Worm (Caenorhabditis elegans) whole organism, mixed stage, embryonic: ENCODE results near the gene Y45G12B.2.

Experiments used
- M03D4.4 ChIP-seq: sonication (generic microtip); optimal IDR thresholded peaks from 2 replicates; lab custom pipeline; 2017; ENCODE audit warnings: mild to moderate bottlenecking, missing genetic modification characterization, missing compliant biosample characterization
- bed-3 ChIP-seq: fragments of 200-800 bp; sonication (Bioruptor generic); optimal IDR thresholded peaks from 3 replicates; lab custom pipeline; 2018; ENCODE audit warnings: mild to moderate bottlenecking, missing genetic modification characterization, moderate library complexity, missing compliant biosample characterization
- blmp-1 ChIP-seq: fragments of 150-350 bp; optimal IDR thresholded peaks from 2 replicates; lab custom pipeline; 2014; ENCODE audit warnings: missing biosample characterization, missing genetic modification characterization
- ceh-39 ChIP-seq: fragments of 150-350 bp; optimal IDR thresholded peaks from 2 replicates; lab custom pipeline; 2014; ENCODE audit warnings: missing biosample characterization, missing genetic modification characterization
- ceh-43 ChIP-seq: fragments of 200-800 bp; sonication (Bioruptor generic); optimal IDR thresholded peaks from 2 replicates; lab custom pipeline; 2018; ENCODE audit warnings: mild to moderate bottlenecking, missing genetic modification characterization, moderate library complexity, missing compliant biosample characterization
- ceh-83 ChIP-seq: fragments of 200-800 bp; sonication (Bioruptor generic); optimal IDR thresholded peaks from 2 replicates; lab custom pipeline; 2018; ENCODE audit warnings: mild to moderate bottlenecking, missing genetic modification characterization, missing compliant biosample characterization
- ces-1 ChIP-seq: fragments of 150-350 bp; optimal IDR thresholded peaks from 2 replicates; lab custom pipeline; 2014; ENCODE audit warnings: missing biosample characterization, missing genetic modification reagents, missing genetic modification characterization
- cnd-1 ChIP-seq: fragments of 200-800 bp; sonication (Bioruptor generic); optimal IDR thresholded peaks from 2 replicates; lab custom pipeline; 2018; ENCODE audit warnings: mild to moderate bottlenecking, missing genetic modification characterization, missing compliant biosample characterization
- drap-1 ChIP-seq: fragments of 200-800 bp; sonication (Bioruptor generic); optimal IDR thresholded peaks from 3 replicates; lab custom pipeline; 2018; ENCODE audit warnings: mild to moderate bottlenecking, missing genetic modification characterization, missing compliant biosample characterization
- elt-1 ChIP-seq: sonication (generic microtip); optimal IDR thresholded peaks from 2 replicates; lab custom pipeline; 2017; ENCODE audit warnings: missing genetic modification characterization, mild to moderate bottlenecking, missing compliant biosample characterization, antibody characterized with exemption, moderate library complexity, borderline replicate concordance; ENCODE audit not compliant: insufficient read depth
- elt-3 ChIP-seq: fragments of 150-350 bp; optimal IDR thresholded peaks from 2 replicates; lab custom pipeline; 2014; ENCODE audit warnings: missing biosample characterization, missing genetic modification characterization
- flh-1 ChIP-seq: fragments of 200-800 bp; sonication (Bioruptor generic); optimal IDR thresholded peaks from 2 replicates; lab custom pipeline; 2018; ENCODE audit warnings: mild to moderate bottlenecking, missing genetic modification characterization, moderate library complexity, missing compliant biosample characterization
- ham-2 ChIP-seq: fragments of 200-800 bp; sonication (Bioruptor generic); optimal IDR thresholded peaks from 2 replicates; lab custom pipeline; 2018; ENCODE audit warnings: mild to moderate bottlenecking, missing genetic modification characterization, missing compliant biosample characterization
- lin-13 ChIP-seq: fragments of 150-350 bp; optimal IDR thresholded peaks from 2 replicates; lab custom pipeline; 2014; ENCODE audit warnings: missing biosample characterization, missing genetic modification characterization
- lin-32 ChIP-seq: fragments of 200-800 bp; sonication (Bioruptor generic); optimal IDR thresholded peaks from 2 replicates; lab custom pipeline; 2018; ENCODE audit warnings: mild to moderate bottlenecking, missing genetic modification characterization, missing compliant biosample characterization
- lsy-2 ChIP-seq: fragments of 150-350 bp; optimal IDR thresholded peaks from 2 replicates; lab custom pipeline; 2014; ENCODE audit warnings: missing biosample characterization, missing genetic modification characterization
- mab-5 ChIP-seq: fragments of 150-350 bp; optimal IDR thresholded peaks from 2 replicates; lab custom pipeline; 2014; ENCODE audit warnings: missing biosample characterization, missing genetic modification characterization
- mep-1 ChIP-seq: fragments of 150-350 bp; optimal IDR thresholded peaks from 2 replicates; lab custom pipeline; 2017; ENCODE audit warnings: missing biosample characterization, missing genetic modification reagents, missing genetic modification characterization, inconsistent platforms
- mls-2 ChIP-seq: sonication (generic microtip); optimal IDR thresholded peaks from 2 replicates; lab custom pipeline; 2016; ENCODE audit warnings: mild to moderate bottlenecking, missing genetic modification characterization, moderate library complexity, missing compliant biosample characterization
- nhr-12 ChIP-seq: fragments of 150-350 bp; optimal IDR thresholded peaks from 2 replicates; lab custom pipeline; 2014; ENCODE audit warnings: missing biosample characterization, missing genetic modification characterization
- nhr-2 ChIP-seq: fragments of 150-350 bp; optimal IDR thresholded peaks from 2 replicates; lab custom pipeline; 2014; ENCODE audit warnings: missing biosample characterization, missing genetic modification characterization
- nhr-237 ChIP-seq: fragments of 150-350 bp; optimal IDR thresholded peaks from 2 replicates; lab custom pipeline; 2014; ENCODE audit warnings: missing biosample characterization, missing genetic modification characterization
- nhr-28 ChIP-seq: fragments of 150-350 bp; optimal IDR thresholded peaks from 2 replicates; lab custom pipeline; 2014; ENCODE audit warnings: missing biosample characterization, missing genetic modification characterization
- nhr-76 ChIP-seq: sonication (generic microtip); optimal IDR thresholded peaks from 2 replicates; lab custom pipeline; 2017; ENCODE audit warnings: missing biosample characterization, missing genetic modification characterization
- pha-4 ChIP-seq: fragments of 150-350 bp; optimal IDR thresholded peaks from 2 replicates; lab custom pipeline; 2018; ENCODE audit warnings: missing biosample characterization, missing genetic modification reagents, missing genetic modification characterization
- sem-2 ChIP-seq: fragments of 200-800 bp; sonication (Bioruptor generic); optimal IDR thresholded peaks from 2 replicates; lab custom pipeline; 2018; ENCODE audit warnings: mild to moderate bottlenecking, missing genetic modification characterization, missing compliant biosample characterization
- snpc-4 ChIP-seq: fragments of 150-350 bp; optimal IDR thresholded peaks from 2 replicates; lab custom pipeline; 2014; ENCODE audit warnings: missing biosample characterization, missing genetic modification characterization
- sptf-1 ChIP-seq: sonication (generic microtip); optimal IDR thresholded peaks from 2 replicates; lab custom pipeline; 2017; ENCODE audit warnings: mild to moderate bottlenecking, missing genetic modification characterization, moderate library complexity, missing compliant biosample characterization
- tbx-8 ChIP-seq: fragments of 200-800 bp; sonication (Bioruptor generic); optimal IDR thresholded peaks from 2 replicates; lab custom pipeline; 2018; ENCODE audit warnings: mild to moderate bottlenecking, missing genetic modification characterization, moderate library complexity, missing compliant biosample characterization
- unc-120 ChIP-seq: sonication (generic microtip); optimal IDR thresholded peaks from 2 replicates; lab custom pipeline; 2017; ENCODE audit warnings: missing genetic modification characterization, missing compliant biosample characterization; ENCODE audit not compliant: poor library complexity, severe bottlenecking
- unc-39 ChIP-seq: fragments of 150-350 bp; optimal IDR thresholded peaks from 2 replicates; lab custom pipeline; 2014; ENCODE audit warnings: missing biosample characterization, missing genetic modification characterization
- unc-62 ChIP-seq: fragments of 150-350 bp; optimal IDR thresholded peaks from 2 replicates; lab custom pipeline; 2014; ENCODE audit warnings: missing biosample characterization, missing genetic modification reagents, missing genetic modification characterization
- zip-8 ChIP-seq: fragments of 150-350 bp; optimal IDR thresholded peaks from 2 replicates; lab custom pipeline; 2014; ENCODE audit warnings: missing biosample characterization, missing genetic modification characterization
- ztf-11 ChIP-seq: fragments of 150-350 bp; optimal IDR thresholded peaks from 2 replicates; lab custom pipeline; 2014; ENCODE audit warnings: missing biosample characterization, missing genetic modification characterization

Gene Y45G12B.2

ce11 chrV:2718688-2719185, 24.2 kb downstream of the Y45G12B.2 start, which contains the start of gene srt-29:
Gene srt-29 (minus strand): TSS chrV:2719135.
- TF ChIP-seq M03D4.4 (tag; lab: Kevin White, UChicago): no peak
- TF ChIP-seq mls-2 (tag; lab: Kevin White, UChicago): no peak
- no peak for TF ChIP-seq nhr-28
- TF ChIP-seq mab-5: no peak
- TF ChIP-seq elt-1 (tag; lab: Kevin White, UChicago): no peak
- no peak for TF ChIP-seq lsy-2
- no peak for TF ChIP-seq sem-2
- no peak for TF ChIP-seq mep-1 (tag; lab: Kevin White, UChicago)
- no peak for TF ChIP-seq nhr-12 (tag; lab: Kevin White, UChicago)
- no peak for TF ChIP-seq lin-13 (tag; lab: Kevin White, UChicago)
- no peak for TF ChIP-seq ces-1 (GFP tag; lab: Kevin White, UChicago)
- no peak for TF ChIP-seq blmp-1
- no peak for TF ChIP-seq nhr-2 (tag; lab: Kevin White, UChicago)
- no peak for TF ChIP-seq nhr-237 (tag; lab: Kevin White, UChicago)
- no peak for TF ChIP-seq cnd-1 (tag; lab: Kevin White, UChicago)
- TF ChIP-seq flh-1: no peak
- TF ChIP-seq unc-120 (tag; lab: Kevin White, UChicago): no peak
- no peak for TF ChIP-seq snpc-4 (tag; lab: Kevin White, UChicago)
- TF ChIP-seq sptf-1 (tag; lab: Kevin White, UChicago): no peak
- no peak for TF ChIP-seq ceh-43 (GFP tag; lab: Kevin White, UChicago)

ce11 chrV:2720763-2721162, 26.2 kb downstream of the Y45G12B.2 start, which contains the start of gene srt-27:
Gene srt-27 (minus strand): TSS chrV:2720863.
- TF ChIP-seq nhr-12 (tag; lab: Kevin White, UChicago): no peak
- TF ChIP-seq ces-1 (GFP tag; lab: Kevin White, UChicago): no peak
- TF ChIP-seq flh-1: no peak
- no peak for TF ChIP-seq mep-1 (tag; lab: Kevin White, UChicago)
- no peak for TF ChIP-seq ceh-83
- TF ChIP-seq lsy-2: no peak
- TF ChIP-seq nhr-76 (tag; lab: Kevin White, UChicago): no peak
- no peak for TF ChIP-seq lin-32 (GFP tag; lab: Kevin White, UChicago)
- TF ChIP-seq blmp-1: no peak
- no peak for TF ChIP-seq tbx-8 (GFP tag; lab: Kevin White, UChicago)
- no peak for TF ChIP-seq unc-120 (tag; lab: Kevin White, UChicago)
- TF ChIP-seq cnd-1 (tag; lab: Kevin White, UChicago): no peak

ce11 chrV:2722555-2722954, 28.0 kb downstream of the Y45G12B.2 start, which contains the start of gene srg-60:
Gene srg-60 (minus strand): TSS chrV:2722655.
- TF ChIP-seq snpc-4 (tag; lab: Kevin White, UChicago): no peak
- TF ChIP-seq cnd-1 (tag; lab: Kevin White, UChicago): no peak
- TF ChIP-seq lin-32 (GFP tag; lab: Kevin White, UChicago): no peak
- no peak for TF ChIP-seq lin-13 (tag; lab: Kevin White, UChicago)
- TF ChIP-seq zip-8 (tag; lab: Kevin White, UChicago): no peak
- no peak for TF ChIP-seq nhr-237 (tag; lab: Kevin White, UChicago)
- TF ChIP-seq unc-120 (tag; lab: Kevin White, UChicago): no peak
- TF ChIP-seq unc-62 (GFP tag; lab: Kevin White, UChicago): no peak
- no peak for TF ChIP-seq ces-1 (GFP tag; lab: Kevin White, UChicago)
- no peak for TF ChIP-seq nhr-76 (tag; lab: Kevin White, UChicago)
- no peak for TF ChIP-seq M03D4.4 (tag; lab: Kevin White, UChicago)
- TF ChIP-seq mab-5: no peak
- TF ChIP-seq nhr-12 (tag; lab: Kevin White, UChicago): no peak
- TF ChIP-seq ceh-43 (GFP tag; lab: Kevin White, UChicago): no peak
- TF ChIP-seq ztf-11: no peak

ce11 chrV:2725225-2725624, 30.7 kb downstream of the Y45G12B.2 start, which contains the start of gene srg-59:
Gene srg-59 (minus strand): TSS chrV:2725325.
- TF ChIP-seq nhr-237 (tag; lab: Kevin White, UChicago) (no peak), lin-32 (GFP tag; lab: Kevin White, UChicago) (no peak)

ce11 chrV:2727101-2727500, 32.5 kb downstream of the Y45G12B.2 start, which contains the start of gene str-13:
Gene str-13 (minus strand): TSS chrV:2727201.
- TF ChIP-seq drap-1 (GFP tag; lab: Kevin White, UChicago): no peak
- no peak for TF ChIP-seq blmp-1
- no peak for TF ChIP-seq tbx-8 (GFP tag; lab: Kevin White, UChicago)
- no peak for TF ChIP-seq unc-39 (tag; lab: Kevin White, UChicago)
- no peak for TF ChIP-seq elt-3
- TF ChIP-seq mep-1 (tag; lab: Kevin White, UChicago): no peak
- no peak for TF ChIP-seq bed-3 (GFP tag; lab: Kevin White, UChicago)
- TF ChIP-seq ham-2 (GFP tag; lab: Kevin White, UChicago): no peak
- TF ChIP-seq pha-4 (tag; lab: Kevin White, UChicago): no peak
- no peak for TF ChIP-seq M03D4.4 (tag; lab: Kevin White, UChicago)
- TF ChIP-seq sptf-1 (tag; lab: Kevin White, UChicago): no peak
- TF ChIP-seq ceh-39 (tag; lab: Kevin White, UChicago): no peak
- no peak for TF ChIP-seq zip-8 (tag; lab: Kevin White, UChicago)
- no peak for TF ChIP-seq ztf-11
- no peak for TF ChIP-seq lsy-2
- TF ChIP-seq cnd-1 (tag; lab: Kevin White, UChicago): no peak
- TF ChIP-seq mab-5: no peak
- no peak for TF ChIP-seq snpc-4 (tag; lab: Kevin White, UChicago)
- TF ChIP-seq mls-2 (tag; lab: Kevin White, UChicago): no peak
- no peak for TF ChIP-seq unc-62 (GFP tag; lab: Kevin White, UChicago)
